Worm (Caenorhabditis elegans): ENCODE data around the gene kin-29.

Gene kin-29

DNA sequence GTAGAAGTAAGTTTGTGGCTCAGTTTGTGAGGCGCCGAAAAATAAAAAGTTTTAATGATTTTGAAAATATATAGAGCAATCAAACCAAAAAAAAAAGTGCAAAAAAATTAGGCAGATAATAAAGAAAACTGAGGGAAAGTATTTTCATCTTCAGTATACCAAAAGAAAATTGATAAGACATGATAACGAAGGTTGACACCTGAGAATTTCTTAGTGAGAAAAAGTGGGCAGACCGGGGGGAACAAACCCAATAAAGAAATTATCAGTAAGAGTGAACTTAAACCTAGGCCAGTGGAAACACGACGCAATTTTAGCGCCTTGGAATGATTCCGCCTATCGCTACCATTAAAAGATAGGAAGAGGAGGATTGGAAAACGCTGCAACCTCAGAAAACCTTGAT, 13.6 kb downstream of the kin-29 start:
- TF ChIP-seq him-1 (tag; optimal IDR thresholded peaks at IDR 0.05) (no peak), repo-1 (tag; optimal IDR thresholded peaks at IDR 0.05) (no peak), ztf-28 (GFP tag; IDR thresholded peaks at IDR 0.05) (no peak), nhr-80 (tag; optimal IDR thresholded peaks at IDR 0.05) (peak; percentile 79)

DNA sequence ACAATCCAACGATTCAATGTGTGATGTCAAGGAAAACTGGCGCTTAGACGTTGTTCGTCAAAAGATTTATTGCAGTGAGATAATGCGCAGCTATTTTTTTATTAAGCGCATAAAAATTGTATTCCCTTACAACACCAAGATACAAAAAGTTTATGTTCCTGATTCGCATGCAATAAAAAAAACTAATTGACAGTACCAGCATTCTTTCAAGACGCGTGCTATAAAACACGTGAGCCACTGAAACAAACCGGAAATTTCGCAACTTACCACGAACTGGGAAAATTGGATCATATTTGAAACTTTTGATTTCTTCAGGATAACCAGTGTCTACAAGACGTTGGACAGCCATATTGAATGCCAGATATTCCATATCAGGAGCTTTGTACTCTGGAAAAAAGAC, 14.8 kb downstream of the kin-29 start:
- peak; percentile 89 for TF ChIP-seq cebp-1 (GFP tag; IDR thresholded peaks at IDR 0.05)
- TF ChIP-seq cebp-1 (tag; optimal IDR thresholded peaks at IDR 0.05), result peak; percentile 89
- no peak for TF ChIP-seq madf-3 (GFP tag; IDR thresholded peaks at IDR 0.05)
- TF ChIP-seq nhr-80 (tag; optimal IDR thresholded peaks at IDR 0.05), result peak; percentile 3
- TF ChIP-seq let-607 (tag; optimal IDR thresholded peaks at IDR 0.05), result peak in 1 of 2 experiments; percentile 69

DNA sequence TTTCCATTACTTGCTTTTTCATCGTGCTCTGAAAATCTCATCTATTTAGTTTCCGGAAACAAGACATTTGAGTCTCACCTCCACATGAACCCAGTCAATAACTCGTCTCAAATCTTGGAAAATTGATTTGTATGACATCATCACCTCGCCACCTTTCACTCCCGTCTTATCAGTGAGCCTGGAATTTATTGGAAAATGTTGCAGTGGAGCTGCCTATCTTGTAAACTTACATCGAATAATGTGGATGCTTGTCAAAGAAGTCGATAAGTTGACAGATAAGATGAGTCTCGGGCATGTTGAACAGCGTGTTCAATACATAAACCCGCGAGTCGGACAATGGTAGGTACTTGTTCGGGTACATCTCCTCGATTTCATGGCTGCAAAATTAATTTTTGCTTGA, 15.5 kb downstream of the kin-29 start:
- TF ChIP-seq K11D2.4 (GFP tag; IDR thresholded peaks at IDR 0.05), result no peak
- peak; percentile 61 for TF ChIP-seq atf-7 (tag; optimal IDR thresholded peaks at IDR 0.05)
- TF ChIP-seq unc-62 (GFP tag; optimal IDR thresholded peaks at IDR 0.05), result no peak
- TF ChIP-seq nhr-80 (tag; optimal IDR thresholded peaks at IDR 0.05), result peak; percentile 78
- peak; percentile 11 for TF ChIP-seq ZK185.1 (tag; optimal IDR thresholded peaks at IDR 0.05; ENCODE audit: poor library complexity, severe bottlenecking)
- TF ChIP-seq let-607 (tag; optimal IDR thresholded peaks at IDR 0.05), result peak in 1 of 2 experiments; percentile 33
- no peak for TF ChIP-seq aptf-2 (GFP tag; conservative IDR thresholded peaks at IDR 0.05)
- TF ChIP-seq ztf-28 (GFP tag; IDR thresholded peaks at IDR 0.05), result no peak
- TF ChIP-seq dox-1 (GFP tag; IDR thresholded peaks at IDR 0.05), result 0 out of 2 replicates have a peak, but pooled peaks have one; percentile 45
- TF ChIP-seq dpff-1 (tag; optimal IDR thresholded peaks at IDR 0.05), result no peak

DNA sequence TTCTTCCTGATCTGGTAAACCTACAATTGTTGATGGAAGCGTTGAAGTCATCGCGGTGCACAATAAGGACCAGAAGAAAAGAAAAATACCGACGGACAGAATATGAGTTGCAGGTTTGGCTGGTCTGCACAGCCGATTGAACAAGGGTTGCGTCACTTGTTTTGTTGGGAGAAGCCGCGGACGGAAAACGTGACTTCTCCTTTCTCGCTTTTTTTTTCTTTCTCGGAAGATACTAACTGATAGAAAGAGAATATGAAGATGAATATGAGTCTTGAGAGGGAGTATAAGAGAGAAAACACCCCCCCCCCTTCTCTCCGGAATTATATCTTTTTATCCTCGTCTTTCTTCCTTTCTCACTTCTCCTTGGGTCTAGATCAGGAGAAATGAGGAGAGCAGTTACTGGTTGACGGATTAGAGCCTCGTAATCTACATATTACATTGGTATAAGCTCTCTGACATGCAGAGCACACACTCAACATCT, 24.5 kb downstream of the kin-29 start, which contains the start of gene ssr-2:
TSS of gene ssr-2 (minus strand) at position 51 of the 481 bp plus-strand sequence.
- TF ChIP-seq mes-4 (tag; optimal IDR thresholded peaks at IDR 0.05), result no peak
- no peak for TF ChIP-seq B0336.3 (GFP tag; IDR thresholded peaks at IDR 0.05)
- no peak for TF ChIP-seq lir-1 (GFP tag; conservative IDR thresholded peaks at IDR 0.05)
- no peak for TF ChIP-seq nfya-1 (tag; optimal IDR thresholded peaks at IDR 0.05; ENCODE audit: borderline replicate concordance, insufficient read depth)
- no peak for TF ChIP-seq snpc-1.3 (tag; optimal IDR thresholded peaks at IDR 0.05; ENCODE audit: insufficient read depth)
- no peak for TF ChIP-seq C17E4.6 (GFP tag; IDR thresholded peaks at IDR 0.05)
- TF ChIP-seq B0035.1 (tag; optimal IDR thresholded peaks at IDR 0.05), result no peak
- TF ChIP-seq C06A6.2 (GFP tag; conservative IDR thresholded peaks at IDR 0.05), result no peak
- no peak for TF ChIP-seq zfh-2 (GFP tag; conservative IDR thresholded peaks at IDR 0.05)
- no peak for TF ChIP-seq rcor-1 (GFP tag; IDR thresholded peaks at IDR 0.05)
- TF ChIP-seq die-1 (tag; optimal IDR thresholded peaks at IDR 0.05), result no peak

DNA sequence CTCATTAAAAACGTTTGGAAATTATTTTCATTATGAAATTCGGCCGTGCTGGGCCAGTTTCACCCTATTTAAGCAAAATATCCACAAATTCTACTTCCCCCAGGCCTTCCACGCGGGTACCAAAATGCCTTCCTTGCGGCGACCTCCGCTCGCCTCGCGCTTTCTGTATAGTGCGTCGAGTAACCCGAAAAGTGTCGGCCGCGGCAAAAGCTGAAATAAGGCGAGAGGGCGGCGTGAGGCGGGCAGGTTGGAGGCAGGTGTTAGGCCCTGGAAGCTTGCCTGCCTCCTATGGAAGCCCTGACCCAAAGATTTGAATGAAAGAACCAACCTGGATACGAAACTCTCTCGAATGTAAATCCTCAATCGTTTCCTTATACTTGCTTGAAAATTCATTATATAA, 25.9 kb downstream of the kin-29 start:
- TF ChIP-seq F49E8.2 (tag; optimal IDR thresholded peaks at IDR 0.05; ENCODE audit: insufficient read depth), result no peak
- peak; percentile 77 for TF ChIP-seq zfh-2 (GFP tag; conservative IDR thresholded peaks at IDR 0.05)
- peak; percentile 43; the same call in 1 of the 2 replicates for TF ChIP-seq egrh-3 (GFP tag; IDR thresholded peaks at IDR 0.05)
- no peak for TF ChIP-seq unc-130 (GFP tag; optimal IDR thresholded peaks at IDR 0.05)

DNA sequence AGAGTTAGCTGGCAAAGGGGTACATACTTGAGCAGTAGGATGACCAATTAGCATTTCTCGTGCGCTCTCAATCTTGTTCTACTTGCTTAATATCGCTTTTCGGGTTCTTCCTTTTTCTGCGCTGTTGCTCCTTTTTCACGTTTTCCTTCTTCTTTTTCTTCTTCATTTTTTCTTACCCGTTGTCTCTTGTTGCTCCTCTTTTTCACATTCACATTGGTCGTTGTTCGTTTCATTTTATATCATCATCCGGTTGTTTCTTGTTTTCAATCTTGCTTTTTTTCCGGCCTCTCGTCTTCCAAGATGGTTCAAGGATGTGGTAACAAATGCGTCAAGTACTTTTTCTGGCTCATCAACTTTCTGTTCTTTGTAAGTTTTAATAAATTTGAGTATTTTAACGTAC, 32.1 kb downstream of the kin-29 start, which contains the start of gene tsp-6:
TSS of gene tsp-6 (plus strand) at position 301 of the 400 bp plus-strand sequence.
- TF ChIP-seq K12H6.12 (tag; optimal IDR thresholded peaks at IDR 0.05) (no peak), F22D6.2 (tag; optimal IDR thresholded peaks at IDR 0.05) (no peak), bed-1 (GFP tag; IDR thresholded peaks at IDR 0.05) (no peak), ztf-18 (tag; optimal IDR thresholded peaks at IDR 0.05) (no peak), nfya-1 (tag; optimal IDR thresholded peaks at IDR 0.05; ENCODE audit: borderline replicate concordance, insufficient read depth) (no peak), nhr-27 (tag; optimal IDR thresholded peaks at IDR 0.05) (no peak), attf-3 (GFP tag; conservative IDR thresholded peaks at IDR 0.05) (no peak), ztf-26 (tag; optimal IDR thresholded peaks at IDR 0.05) (no peak), him-1 (tag; optimal IDR thresholded peaks at IDR 0.05) (no peak), aptf-2 (GFP tag; conservative IDR thresholded peaks at IDR 0.05) (no peak), ccch-3 (GFP tag; optimal IDR thresholded peaks at IDR 0.05) (no peak), hlh-26 (GFP tag; conservative IDR thresholded peaks at IDR 0.05) (no peak), D2030.7 (GFP tag; IDR thresholded peaks at IDR 0.05) (no peak)
